Worm (Caenorhabditis elegans) whole organism, L2 larva: ENCODE results near the gene sre-56.
"Not testable (repeated sequence)": the region's sequence is repeated elsewhere in the genome, so short reads cannot be mapped to it uniquely, and the experiment has no call there.

Experiments used
- C34F6.9 ChIP-seq: fragments of 150-350 bp; optimal IDR thresholded peaks from 2 replicates; lab custom pipeline; 2014; ENCODE audit warnings: missing biosample characterization, missing genetic modification characterization
- R02D3.7 ChIP-seq: fragments of 150-350 bp; optimal IDR thresholded peaks from 2 replicates; lab custom pipeline; 2014; ENCODE audit warnings: missing biosample characterization, missing genetic modification characterization
- Y55F3AM.14 ChIP-seq: fragments of 200-800 bp; sonication (Bioruptor generic); optimal IDR thresholded peaks from 2 replicates; lab custom pipeline; 2018; ENCODE audit warnings: mild to moderate bottlenecking, missing genetic modification characterization, missing compliant biosample characterization
- alr-1 ChIP-seq: fragments of 150-350 bp; optimal IDR thresholded peaks from 2 replicates; lab custom pipeline; 2014; ENCODE audit warnings: missing biosample characterization, missing genetic modification characterization
- ama-1 ChIP-seq: fragments of 150-350 bp; optimal IDR thresholded peaks from 2 replicates; lab custom pipeline; 2018; ENCODE audit warnings: inconsistent platforms
- blmp-1 ChIP-seq: sonication (generic microtip); optimal IDR thresholded peaks from 2 replicates; lab custom pipeline; 2017; ENCODE audit warnings: missing genetic modification characterization, mild to moderate bottlenecking, missing compliant biosample characterization, antibody characterized with exemption, moderate library complexity; ENCODE audit not compliant: insufficient read depth
- crh-2 ChIP-seq: sonication (generic microtip); optimal IDR thresholded peaks from 2 replicates; lab custom pipeline; 2017; ENCODE audit warnings: missing biosample characterization, missing genetic modification characterization
- dmd-4 ChIP-seq: sonication (generic microtip); optimal IDR thresholded peaks from 2 replicates; lab custom pipeline; 2017; ENCODE audit warnings: missing biosample characterization, missing genetic modification characterization
- egl-27 ChIP-seq: sonication (generic microtip); optimal IDR thresholded peaks from 3 replicates; lab custom pipeline; 2017; ENCODE audit warnings: missing biosample characterization, missing genetic modification reagents, missing genetic modification characterization
- elt-1 ChIP-seq: fragments of 150-350 bp; optimal IDR thresholded peaks from 2 replicates; lab custom pipeline; 2014; ENCODE audit warnings: missing biosample characterization, missing genetic modification characterization
- gmeb-1 ChIP-seq: fragments of 150-350 bp; optimal IDR thresholded peaks from 2 replicates; lab custom pipeline; 2014; ENCODE audit warnings: missing biosample characterization, missing genetic modification characterization
- lin-11 ChIP-seq: fragments of 150-350 bp; sonication (generic microtip); optimal IDR thresholded peaks from 2 replicates; lab custom pipeline; 2014; ENCODE audit warnings: missing biosample characterization, missing genetic modification characterization, inconsistent platforms, mixed read lengths
- lsy-2 ChIP-seq, 2 experiments: fragments of 150-350 bp in 1 of 2; sonication (generic microtip) in 1 of 2; optimal IDR thresholded peaks; 2 replicates each; lab custom pipeline; 2014 to 2017; ENCODE audit warnings: missing biosample characterization in 2 of 2, missing genetic modification characterization in 2 of 2
- mab-5 ChIP-seq: fragments of 150-350 bp; optimal IDR thresholded peaks from 2 replicates; lab custom pipeline; 2014; ENCODE audit warnings: missing biosample characterization, missing genetic modification characterization
- mbf-1 ChIP-seq: sonication (generic microtip); optimal IDR thresholded peaks from 2 replicates; lab custom pipeline; 2017; ENCODE audit warnings: missing biosample characterization, missing genetic modification characterization
- mdl-1 ChIP-seq, 2 experiments: fragments of 150-350 bp in 1 of 2; sonication (generic microtip) in 1 of 2; optimal IDR thresholded peaks; 2 replicates each; lab custom pipeline; 2017; ENCODE audit warnings: missing biosample characterization in 2 of 2, missing genetic modification characterization in 2 of 2
- nhr-10 ChIP-seq: sonication (generic microtip); optimal IDR thresholded peaks from 2 replicates; lab custom pipeline; 2017; ENCODE audit warnings: missing biosample characterization, missing genetic modification characterization
- nhr-11 ChIP-seq: fragments of 150-350 bp; optimal IDR thresholded peaks from 2 replicates; lab custom pipeline; 2014; ENCODE audit warnings: missing biosample characterization, missing genetic modification characterization
- nhr-12 ChIP-seq: fragments of 150-350 bp; optimal IDR thresholded peaks from 2 replicates; lab custom pipeline; 2014; ENCODE audit warnings: missing biosample characterization, missing genetic modification characterization
- nhr-129 ChIP-seq: fragments of 150-350 bp; optimal IDR thresholded peaks from 2 replicates; lab custom pipeline; 2014; ENCODE audit warnings: missing biosample characterization, missing genetic modification characterization
- nhr-21 ChIP-seq: fragments of 150-350 bp; optimal IDR thresholded peaks from 2 replicates; lab custom pipeline; 2014; ENCODE audit warnings: missing biosample characterization, missing genetic modification characterization
- nhr-25 ChIP-seq: fragments of 150-350 bp; sonication (generic microtip); optimal IDR thresholded peaks from 3 replicates; lab custom pipeline; 2014; ENCODE audit warnings: missing biosample characterization, missing genetic modification characterization
- nhr-6 ChIP-seq: fragments of 150-350 bp; optimal IDR thresholded peaks from 2 replicates; lab custom pipeline; 2014; ENCODE audit warnings: missing biosample characterization, missing genetic modification characterization
- peb-1 ChIP-seq: fragments of 150-350 bp; optimal IDR thresholded peaks from 2 replicates; lab custom pipeline; 2014; ENCODE audit warnings: missing biosample characterization, missing genetic modification characterization
- sem-4 ChIP-seq: fragments of 150-350 bp; optimal IDR thresholded peaks from 2 replicates; lab custom pipeline; 2014; ENCODE audit warnings: missing biosample characterization, missing genetic modification reagents, missing genetic modification characterization
- sma-3 ChIP-seq: sonication (generic microtip); optimal IDR thresholded peaks from 2 replicates; lab custom pipeline; 2016; ENCODE audit warnings: missing genetic modification reagents, missing genetic modification characterization, missing compliant biosample characterization
- unc-39 ChIP-seq: fragments of 150-350 bp; optimal IDR thresholded peaks from 2 replicates; lab custom pipeline; 2014; ENCODE audit warnings: missing biosample characterization, missing genetic modification characterization
- unc-55 ChIP-seq: fragments of 150-350 bp; sonication (generic microtip); optimal IDR thresholded peaks from 3 replicates; lab custom pipeline; 2014; ENCODE audit warnings: missing biosample characterization, missing genetic modification reagents, missing genetic modification characterization
- unc-62 ChIP-seq: fragments of 150-350 bp; optimal IDR thresholded peaks from 2 replicates; lab custom pipeline; 2014; ENCODE audit warnings: missing biosample characterization, missing genetic modification reagents, missing genetic modification characterization
- zag-1 ChIP-seq: fragments of 150-350 bp; optimal IDR thresholded peaks from 2 replicates; lab custom pipeline; 2014; ENCODE audit warnings: missing biosample characterization, missing genetic modification characterization
- ztf-1 ChIP-seq: fragments of 200-800 bp; sonication (Bioruptor generic); conservative IDR thresholded peaks from 2 replicates; pipeline ENCODE4 v1.3.6; 2022; ENCODE audit warnings: missing genetic modification characterization, missing compliant biosample characterization
- ztf-11 ChIP-seq: sonication (generic microtip); optimal IDR thresholded peaks from 2 replicates; lab custom pipeline; 2017; ENCODE audit warnings: missing biosample characterization, missing genetic modification characterization

The sre-56 gene

ce11 chrII:12303142-12303541 is 21.1 kb upstream of the sre-56 start, which contains the start of gene sre-50:
TSS of gene sre-50 (plus strand) at chrII:12303525.
- no peak for TF ChIP-seq nhr-6
- TF ChIP-seq mdl-1 (tag; optimal IDR thresholded peaks at IDR 0.05; lab: Kevin White, UChicago) = no peak
- no peak for TF ChIP-seq ztf-1 (GFP tag; lab: Robert Waterston, UW)
- no peak for TF ChIP-seq nhr-10 (tag; lab: Kevin White, UChicago)
- no peak for TF ChIP-seq ztf-11
- TF ChIP-seq unc-55 (GFP tag; lab: Kevin White, UChicago) = no peak
- TF ChIP-seq alr-1 (tag; lab: Kevin White, UChicago) = no peak
- no peak for TF ChIP-seq nhr-21
- no peak for TF ChIP-seq lin-11 (tag; lab: Kevin White, UChicago)
- TF ChIP-seq mbf-1 (tag; lab: Kevin White, UChicago) = no peak
- TF ChIP-seq nhr-12 (tag; lab: Kevin White, UChicago) = no peak
- no peak for TF ChIP-seq elt-1 (tag; lab: Kevin White, UChicago)
- TF ChIP-seq unc-39 (tag; lab: Kevin White, UChicago) = no peak
- TF ChIP-seq, all 48 proteins: peak for 0

ce11 chrII:12309614-12310013 is 14.6 kb upstream of the sre-56 start, which contains the start of gene C50E10.2:
TSS of gene C50E10.2 (minus strand) at chrII:12309714.
- TF ChIP-seq unc-62 (GFP tag; lab: Kevin White, UChicago) (no peak), sma-3 (no peak), ama-1 (lab: Kevin White, UChicago) (no peak), blmp-1 (tag; lab: Kevin White, UChicago) (no peak), zag-1 (no peak), alr-1 (tag; lab: Kevin White, UChicago) (no peak), mab-5 (no peak), Y55F3AM.14 (GFP tag; lab: Kevin White, UChicago) (no peak), sem-4 (tag; lab: Kevin White, UChicago) (no peak)

ce11 chrII:12311560-12311959 is 12.7 kb upstream of the sre-56 start, which contains the start of gene sre-51:
TSS of gene sre-51 (plus strand) at chrII:12311860.
- TF ChIP-seq sma-3 (no peak), lin-11 (tag; lab: Kevin White, UChicago) (no peak), peb-1 (no peak), nhr-12 (tag; lab: Kevin White, UChicago) (no peak), ama-1 (lab: Kevin White, UChicago) (no peak), R02D3.7 (no peak), nhr-10 (tag; lab: Kevin White, UChicago) (no peak), blmp-1 (tag; lab: Kevin White, UChicago) (no peak), unc-55 (GFP tag; lab: Kevin White, UChicago) (no peak), lsy-2 (tag; optimal IDR thresholded peaks at IDR 0.05; lab: Kevin White, UChicago) (no peak), nhr-25 (tag; lab: Kevin White, UChicago) (no peak), nhr-6 (no peak), alr-1 (tag; lab: Kevin White, UChicago) (no peak)

- TF ChIP-seq C34F6.9 (tag; lab: Kevin White, UChicago); nhr-129 (tag; lab: Kevin White, UChicago); lsy-2 (tag; optimal IDR thresholded peaks at IDR 0.05; lab: Kevin White, UChicago): not testable (repeated sequence)
Measured at ce11 chrII:12318541-12318940, 5.7 kb upstream of the sre-56 start, which contains the start of gene sre-49. TSS of gene sre-49 (plus strand) at chrII:12318841.

- TF ChIP-seq Y55F3AM.14 (GFP tag; lab: Kevin White, UChicago) (no peak), nhr-12 (tag; lab: Kevin White, UChicago) (no peak), C34F6.9 (tag; lab: Kevin White, UChicago) (no peak), nhr-11 (no peak), R02D3.7 (no peak)
Measured at ce11 chrII:12323305-12323704, 954 bp upstream of the sre-56 start, which contains the start of gene sre-53. TSS of gene sre-53 (minus strand) at chrII:12323405.

- TF ChIP-seq gmeb-1 (tag; lab: Kevin White, UChicago) (no peak), unc-62 (GFP tag; lab: Kevin White, UChicago) (no peak), nhr-11 (no peak), Y55F3AM.14 (GFP tag; lab: Kevin White, UChicago) (no peak), crh-2 (tag; lab: Kevin White, UChicago) (no peak), ama-1 (lab: Kevin White, UChicago) (no peak), sma-3 (no peak), dmd-4 (tag; lab: Kevin White, UChicago) (no peak), nhr-21 (no peak), mdl-1 (tag; optimal IDR thresholded peaks at IDR 0.05; lab: Kevin White, UChicago) (no peak), egl-27 (tag; lab: Kevin White, UChicago) (no peak)
Measured at ce11 chrII:12328994-12329393, 4.7 kb downstream of the sre-56 start, which contains the start of gene sre-55. TSS of gene sre-55 (plus strand) at chrII:12329294.
